Fruit fly (Drosophila melanogaster): ENCODE measurements around the gene CG18628.

The CG18628 gene

DNA sequence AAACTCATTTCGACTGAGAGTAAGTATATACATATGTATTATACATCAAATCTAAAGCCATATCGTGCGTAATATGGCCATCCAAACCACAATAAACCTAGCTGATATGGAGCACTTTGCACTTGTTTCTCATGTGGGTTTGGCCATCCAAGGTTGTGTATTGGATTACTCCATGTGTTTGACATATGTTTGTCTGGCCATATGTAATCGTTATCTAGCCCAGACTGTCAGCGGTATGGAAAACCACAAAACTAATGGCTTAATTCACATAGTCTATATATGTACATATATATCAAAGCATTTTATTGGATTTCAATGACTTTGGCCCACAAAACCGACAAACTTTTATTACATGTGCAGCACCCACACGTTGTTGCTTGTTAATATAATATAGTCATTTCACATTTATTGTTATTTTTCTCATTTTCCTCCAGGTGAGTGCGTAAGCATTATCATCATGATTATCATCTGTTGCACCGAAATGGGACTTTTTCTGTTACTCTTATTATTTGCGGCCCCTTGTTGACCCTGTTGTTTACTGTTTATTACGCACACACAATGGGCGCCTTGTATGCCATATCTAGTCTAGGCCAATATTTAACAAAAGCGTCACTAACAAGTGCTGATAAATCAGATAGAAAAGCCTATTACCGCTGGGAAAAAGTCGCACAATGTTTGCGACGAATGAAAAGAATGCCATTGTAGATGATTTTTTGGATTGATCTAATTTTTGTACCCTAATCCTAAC, 17.1 kb downstream of the CG18628 start (continued):
- TF ChIP-seq CG10366 (GFP tag; IDR thresholded peaks at IDR 0.05) (0 out of 2 replicates have a peak, but pooled peaks have one; percentile 15), CG7745 (tag; optimal IDR thresholded peaks at IDR 0.05) (no peak), CG4854 (GFP tag; optimal IDR thresholded peaks at IDR 0.05) (peak; percentile 64), CG4282 (GFP tag; optimal IDR thresholded peaks at IDR 0.05) (no peak), chinmo (GFP tag; IDR thresholded peaks at IDR 0.05; ENCODE audit: partially characterized antibody) (no peak), fu2 (GFP tag; optimal IDR thresholded peaks at IDR 0.05) (no peak), CG17568 (GFP tag; optimal IDR thresholded peaks at IDR 0.05) (peak; percentile 88), CG14050 (GFP tag; IDR thresholded peaks at IDR 0.05) (no peak), Oli (tag; optimal IDR thresholded peaks at IDR 0.05) (peak; percentile 44), oc (tag; optimal IDR thresholded peaks at IDR 0.05) (peak; percentile 45), CG1233 (GFP tag; optimal IDR thresholded peaks at IDR 0.05) (peak; percentile 83), bsh (GFP tag; optimal IDR thresholded peaks at IDR 0.05) (peak in 1 of 2 experiments; percentile 72), pan (optimal IDR thresholded peaks at IDR 0.05) (no peak), pan (GFP tag; optimal IDR thresholded peaks at IDR 0.05 in 1 of 2, IDR thresholded peaks at IDR 0.05 in 1 of 2) (peak in 1 of 2 experiments; percentile 62), BtbVII (GFP tag; optimal IDR thresholded peaks at IDR 0.05) (peak; percentile 73), ATbp (GFP tag; optimal IDR thresholded peaks at IDR 0.05) (peak; percentile 94), CG31388 (GFP tag; optimal IDR thresholded peaks at IDR 0.05) (no peak), da (GFP tag; optimal IDR thresholded peaks at IDR 0.05) (peak; percentile 72), Ssrp (tag; optimal IDR thresholded peaks at IDR 0.05) (no peak), CG11398 (GFP tag; optimal IDR thresholded peaks at IDR 0.05) (peak; percentile 78), Blimp-1 (GFP tag; optimal IDR thresholded peaks at IDR 0.05) (peak; percentile 73), CG13296 (GFP tag; optimal IDR thresholded peaks at IDR 0.05) (peak; percentile 73), CG6683 (GFP tag; optimal IDR thresholded peaks at IDR 0.05) (peak; percentile 58), Xbp1 (GFP tag; optimal IDR thresholded peaks at IDR 0.05) (peak; percentile 4), CG13424 (tag; optimal IDR thresholded peaks at IDR 0.05) (peak; percentile 49), CG7987 (GFP tag; optimal IDR thresholded peaks at IDR 0.05) (peak; percentile 90), sima (GFP tag; optimal IDR thresholded peaks at IDR 0.05) (peak; percentile 19), CG16863 (GFP tag; optimal IDR thresholded peaks at IDR 0.05) (peak; percentile 40), Atf6 (GFP tag; IDR thresholded peaks at IDR 0.05) (peak; percentile 77), fru (optimal IDR thresholded peaks at IDR 0.05) (no peak), Aef1 (GFP tag; IDR thresholded peaks at IDR 0.05) (no peak), CG2199 (GFP tag; IDR thresholded peaks at IDR 0.05) (no peak), fd102C (GFP tag; optimal IDR thresholded peaks at IDR 0.05) (no peak), CG7556 (GFP tag; optimal IDR thresholded peaks at IDR 0.05) (peak; percentile 54), nom (GFP tag; optimal IDR thresholded peaks at IDR 0.05) (peak; percentile 46), MBD-R2 (GFP tag; IDR thresholded peaks at IDR 0.05) (peak; percentile 13; the same call in 1 of the 2 replicates), CG15011 (GFP tag; optimal IDR thresholded peaks at IDR 0.05) (peak; percentile 75), Sox100B (GFP tag; optimal IDR thresholded peaks at IDR 0.05) (peak; percentile 71), CG15269 (tag; optimal IDR thresholded peaks at IDR 0.05) (peak; percentile 68), CkIIα-i1 (GFP tag; IDR thresholded peaks at IDR 0.05) (no peak), CG7839 (tag; optimal IDR thresholded peaks at IDR 0.05) (peak; percentile 11), CG18599 (GFP tag; optimal IDR thresholded peaks at IDR 0.05) (peak; percentile 78), Bgb (GFP tag; IDR thresholded peaks at IDR 0.05; ENCODE audit: partially characterized antibody) (no peak), vvl (GFP tag; IDR thresholded peaks at IDR 0.05) (no peak), eyg (GFP tag; optimal IDR thresholded peaks at IDR 0.05) (peak; percentile 53), D (optimal IDR thresholded peaks at IDR 0.05) (no peak), D (GFP tag; optimal IDR thresholded peaks at IDR 0.05) (peak; percentile 15), HmgZ (tag; optimal IDR thresholded peaks at IDR 0.05) (peak; percentile 62), wdn (GFP tag; IDR thresholded peaks at IDR 0.05) (no peak)
